Worm (Caenorhabditis elegans): ENCODE data around the gene K08H10.6.

The K08H10.6 gene

DNA sequence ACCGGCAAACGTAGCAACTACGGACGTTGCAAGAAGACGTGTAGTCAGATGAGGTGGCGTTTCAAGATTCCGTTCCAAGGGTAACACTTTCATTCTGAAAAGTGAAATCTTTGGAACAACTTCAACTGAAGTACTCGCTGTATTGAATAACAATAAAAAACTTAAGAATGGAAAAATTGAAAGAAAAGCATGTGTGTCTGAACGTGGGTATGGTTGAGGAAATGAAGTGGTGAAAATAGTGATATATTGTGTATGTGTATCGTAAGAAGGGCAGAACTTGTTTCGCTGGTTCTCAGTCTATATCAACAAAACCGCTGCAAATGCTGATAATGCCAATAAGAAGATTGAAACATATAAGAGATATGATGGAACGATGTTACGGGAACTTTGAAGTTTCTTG is at the start of gene K08H10.6:
Gene K08H10.6, minus strand, starts transcription at position 101 of the 400 bp plus-strand sequence.
- TF ChIP-seq nhr-21 (tag; optimal IDR thresholded peaks at IDR 0.05) = no peak
- no peak for TF ChIP-seq elt-1 (tag; optimal IDR thresholded peaks at IDR 0.05)
- no peak for TF ChIP-seq blmp-1 (tag; optimal IDR thresholded peaks at IDR 0.05; ENCODE audit: insufficient read depth)
- no peak for TF ChIP-seq Y55F3AM.14 (GFP tag; optimal IDR thresholded peaks at IDR 0.05)
- no peak for TF ChIP-seq ztf-11 (tag; optimal IDR thresholded peaks at IDR 0.05)

DNA sequence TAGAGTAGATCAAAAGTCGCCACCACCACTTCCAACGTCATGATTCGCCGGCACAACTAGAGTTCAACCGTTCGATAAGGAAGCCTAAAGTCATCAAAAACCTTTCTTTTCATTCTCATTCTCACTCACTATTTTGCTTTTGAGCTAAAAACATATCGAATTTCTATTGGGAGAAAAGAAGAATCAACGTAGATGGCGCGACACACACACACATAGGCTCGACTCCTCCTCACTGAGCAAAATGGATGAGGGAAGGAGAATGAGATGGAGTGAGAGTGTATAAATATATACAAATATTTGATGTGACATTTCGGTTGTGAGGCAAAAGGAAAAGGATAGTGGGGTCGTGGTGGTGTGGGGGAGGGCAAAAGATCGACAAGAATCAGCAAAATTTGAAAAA is 49.0 kb upstream of the K08H10.6 start:
- TF ChIP-seq F13H6.1 (tag; optimal IDR thresholded peaks at IDR 0.05) (peak; percentile 30), lin-39 (tag; optimal IDR thresholded peaks at IDR 0.05) (no peak), ZK546.5 (tag; optimal IDR thresholded peaks at IDR 0.05) (no peak)

DNA sequence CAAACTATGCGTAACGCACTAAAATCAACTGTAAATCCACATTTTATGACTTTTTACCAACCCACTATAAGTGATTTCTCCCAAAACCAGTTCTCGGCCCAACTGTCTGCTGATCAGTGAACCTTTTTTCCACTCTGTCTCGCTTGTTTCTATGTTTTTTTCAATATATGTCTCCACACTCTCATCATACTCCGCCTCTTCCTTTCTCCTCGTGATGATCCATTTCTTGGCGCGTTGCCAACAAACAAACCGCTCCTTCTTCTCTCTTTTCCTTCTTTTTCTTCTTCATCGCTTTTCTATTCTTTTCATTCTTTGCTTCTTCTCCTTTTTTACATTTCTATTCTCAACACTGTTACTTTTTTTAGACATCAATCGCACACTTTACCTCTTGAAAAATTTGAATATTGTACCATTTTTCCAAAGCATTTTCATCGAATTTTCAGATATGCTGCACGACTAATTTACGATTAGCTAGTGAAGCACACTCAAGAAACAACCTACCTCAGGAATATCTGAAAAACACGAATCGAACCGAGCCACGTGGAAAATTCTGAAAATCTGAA is 47.6 kb upstream of the K08H10.6 start, which contains the start of gene T06E8.8:
Gene T06E8.8, plus strand, starts transcription at position 513 of the 563 bp plus-strand sequence.
- TF ChIP-seq lsy-2 (tag; optimal IDR thresholded peaks at IDR 0.05) = peak in 1 of 2 experiments; percentile 83
- peak; percentile 20 for TF ChIP-seq Y55F3AM.14 (GFP tag; optimal IDR thresholded peaks at IDR 0.05)
- peak; percentile 87 for TF ChIP-seq nhr-25 (tag; optimal IDR thresholded peaks at IDR 0.05)
- TF ChIP-seq mdl-1 (tag; optimal IDR thresholded peaks at IDR 0.05) = peak; percentile 48 to 50
- no peak for TF ChIP-seq ceh-82 (tag; optimal IDR thresholded peaks at IDR 0.05)
- peak; percentile 72 for TF ChIP-seq nhr-21 (tag; optimal IDR thresholded peaks at IDR 0.05)
- no peak for TF ChIP-seq ztf-1 (GFP tag; conservative IDR thresholded peaks at IDR 0.05)
- peak; percentile 81 for TF ChIP-seq F13H6.1 (tag; optimal IDR thresholded peaks at IDR 0.05)
- TF ChIP-seq egl-27 (tag; optimal IDR thresholded peaks at IDR 0.05) = peak; percentile 63
- TF ChIP-seq gmeb-1 (tag; optimal IDR thresholded peaks at IDR 0.05) = peak; percentile 58
- TF ChIP-seq zag-1 (tag; optimal IDR thresholded peaks at IDR 0.05) = no peak
- TF ChIP-seq sma-9 (GFP tag; optimal IDR thresholded peaks at IDR 0.05) = peak; percentile 93
- TF ChIP-seq sma-9 (tag; optimal IDR thresholded peaks at IDR 0.05) = no peak
- no peak for TF ChIP-seq R02D3.7 (tag; optimal IDR thresholded peaks at IDR 0.05)
- TF ChIP-seq nhr-23 (tag; optimal IDR thresholded peaks at IDR 0.05) = no peak
- peak; percentile 87 for TF ChIP-seq blmp-1 (tag; optimal IDR thresholded peaks at IDR 0.05; ENCODE audit: insufficient read depth)
- TF ChIP-seq sma-3 (GFP tag; optimal IDR thresholded peaks at IDR 0.05) = peak; percentile 86
- no peak for TF ChIP-seq alr-1 (tag; optimal IDR thresholded peaks at IDR 0.05)
- peak; percentile 70 for TF ChIP-seq crh-2 (tag; optimal IDR thresholded peaks at IDR 0.05)
- peak; percentile 48 for TF ChIP-seq C34F6.9 (tag; optimal IDR thresholded peaks at IDR 0.05)
- TF ChIP-seq nhr-12 (tag; optimal IDR thresholded peaks at IDR 0.05) = no peak
- TF ChIP-seq lin-13 (GFP tag; optimal IDR thresholded peaks at IDR 0.05) = peak; percentile 31
- TF ChIP-seq unc-55 (GFP tag; optimal IDR thresholded peaks at IDR 0.05) = peak; percentile 74
- no peak for TF ChIP-seq elt-1 (tag; optimal IDR thresholded peaks at IDR 0.05)
- TF ChIP-seq fos-1 (tag; optimal IDR thresholded peaks at IDR 0.05) = peak; percentile 56
- TF ChIP-seq ZK546.5 (tag; optimal IDR thresholded peaks at IDR 0.05) = no peak
- peak; percentile 82 for TF ChIP-seq sem-4 (tag; optimal IDR thresholded peaks at IDR 0.05)
- TF ChIP-seq nhr-129 (tag; optimal IDR thresholded peaks at IDR 0.05) = peak; percentile 78
- TF ChIP-seq nhr-6 (tag; optimal IDR thresholded peaks at IDR 0.05) = peak; percentile 83
- no peak for TF ChIP-seq mbf-1 (tag; optimal IDR thresholded peaks at IDR 0.05)
- no peak for TF ChIP-seq ztf-11 (tag; optimal IDR thresholded peaks at IDR 0.05)

DNA sequence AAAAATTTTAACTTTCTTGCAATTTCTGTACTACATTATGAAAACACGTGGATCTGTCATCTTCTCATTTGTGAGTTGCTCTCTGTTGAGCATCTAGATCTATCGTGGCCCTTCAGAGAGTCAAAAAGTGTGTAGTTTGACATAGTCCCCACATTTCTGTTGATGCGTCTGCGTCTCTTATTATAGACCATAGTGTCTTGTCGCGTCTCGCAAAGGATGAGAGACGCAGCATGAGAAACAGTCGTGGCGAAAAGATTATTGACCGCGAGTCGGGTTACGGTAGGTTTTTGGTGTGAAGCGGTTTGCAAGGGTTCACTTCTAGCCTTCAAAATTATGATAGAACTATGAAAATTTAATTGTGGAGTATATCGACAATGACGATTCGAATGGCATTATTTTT is 46.6 kb upstream of the K08H10.6 start:
- TF ChIP-seq mdl-1 (tag; optimal IDR thresholded peaks at IDR 0.05) (peak in 1 of 2 experiments; percentile 71), lin-13 (GFP tag; optimal IDR thresholded peaks at IDR 0.05) (peak; percentile 40), nhr-129 (tag; optimal IDR thresholded peaks at IDR 0.05) (peak; percentile 80), sma-9 (GFP tag; optimal IDR thresholded peaks at IDR 0.05) (peak; percentile 95), sma-9 (tag; optimal IDR thresholded peaks at IDR 0.05) (no peak), nhr-77 (tag; optimal IDR thresholded peaks at IDR 0.05) (no peak), nhr-11 (tag; optimal IDR thresholded peaks at IDR 0.05) (no peak), ztf-11 (tag; optimal IDR thresholded peaks at IDR 0.05) (no peak), skn-1 (tag; optimal IDR thresholded peaks at IDR 0.05) (no peak), ztf-4 (tag; optimal IDR thresholded peaks at IDR 0.05) (no peak), unc-39 (tag; optimal IDR thresholded peaks at IDR 0.05) (no peak), F13H6.1 (tag; optimal IDR thresholded peaks at IDR 0.05) (peak; percentile 80), nhr-21 (tag; optimal IDR thresholded peaks at IDR 0.05) (peak; percentile 39), mab-5 (tag; optimal IDR thresholded peaks at IDR 0.05) (peak; percentile 36), Y55F3AM.14 (GFP tag; optimal IDR thresholded peaks at IDR 0.05) (no peak), ceh-16 (tag; optimal IDR thresholded peaks at IDR 0.05) (no peak), snpc-4 (tag; optimal IDR thresholded peaks at IDR 0.05) (no peak), zag-1 (tag; optimal IDR thresholded peaks at IDR 0.05) (peak; percentile 28), nhr-23 (tag; optimal IDR thresholded peaks at IDR 0.05) (no peak), fos-1 (tag; optimal IDR thresholded peaks at IDR 0.05) (peak; percentile 46), C34F6.9 (tag; optimal IDR thresholded peaks at IDR 0.05) (peak; percentile 84), lin-11 (tag; optimal IDR thresholded peaks at IDR 0.05) (peak; percentile 27), alr-1 (tag; optimal IDR thresholded peaks at IDR 0.05) (no peak), mbf-1 (tag; optimal IDR thresholded peaks at IDR 0.05) (no peak), lin-39 (tag; optimal IDR thresholded peaks at IDR 0.05) (no peak), nhr-12 (tag; optimal IDR thresholded peaks at IDR 0.05) (no peak), unc-55 (GFP tag; optimal IDR thresholded peaks at IDR 0.05) (peak; percentile 74), egl-27 (tag; optimal IDR thresholded peaks at IDR 0.05) (peak; percentile 71), elt-3 (tag; optimal IDR thresholded peaks at IDR 0.05) (no peak), unc-62 (GFP tag; optimal IDR thresholded peaks at IDR 0.05) (no peak), aly-2 (tag; optimal IDR thresholded peaks at IDR 0.05) (no peak), R02D3.7 (tag; optimal IDR thresholded peaks at IDR 0.05) (no peak), nhr-237 (tag; optimal IDR thresholded peaks at IDR 0.05) (no peak)

All from whole organism, L2 larva.